Fruit fly (Drosophila melanogaster): ENCODE measurements around the gene Cds.

Cds gene

DNA sequence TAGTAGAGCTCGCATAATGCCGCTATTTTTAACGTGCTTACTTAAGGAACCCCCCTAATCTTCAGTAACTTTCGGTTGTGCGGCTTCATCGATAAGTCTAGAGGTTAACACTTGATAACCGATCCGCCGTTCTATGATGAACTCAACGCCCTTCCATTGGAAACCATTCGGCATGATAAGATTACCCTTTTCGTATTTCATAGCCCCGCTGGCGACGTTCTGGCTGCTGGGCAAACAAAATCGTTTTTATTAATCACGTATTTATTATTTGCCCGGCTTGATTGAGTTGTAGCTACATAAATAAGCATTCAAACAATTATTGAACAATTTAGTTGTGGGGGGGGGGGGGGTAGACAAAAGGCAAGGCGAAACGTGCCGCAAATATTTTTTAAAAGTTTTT, 34.0 kb upstream of the Cds start (continued):
- TF ChIP-seq tup (GFP tag; optimal IDR thresholded peaks at IDR 0.05) (no peak), psq (GFP tag; optimal IDR thresholded peaks at IDR 0.05) (no peak), CG17186 (GFP tag; optimal IDR thresholded peaks at IDR 0.05) (no peak), dpn (GFP tag; optimal IDR thresholded peaks at IDR 0.05) (no peak), CG13296 (GFP tag; optimal IDR thresholded peaks at IDR 0.05) (peak; percentile 71), CG1647 (GFP tag; optimal IDR thresholded peaks at IDR 0.05) (no peak), Neu2 (GFP tag; optimal IDR thresholded peaks at IDR 0.05; ENCODE audit: borderline replicate concordance) (no peak), ewg (GFP tag; optimal IDR thresholded peaks at IDR 0.05) (no peak), CG14667 (GFP tag; IDR thresholded peaks at IDR 0.05) (no peak), D19A (tag; optimal IDR thresholded peaks at IDR 0.05) (no peak), CG8944 (GFP tag; optimal IDR thresholded peaks at IDR 0.05) (no peak), sqz (GFP tag; optimal IDR thresholded peaks at IDR 0.05) (no peak), CG14965 (GFP tag; optimal IDR thresholded peaks at IDR 0.05; ENCODE audit: borderline replicate concordance) (no peak), zfh1 (GFP tag; IDR thresholded peaks at IDR 0.05) (no peak), jigr1 (GFP tag; IDR thresholded peaks at IDR 0.05) (no peak), CG12299 (tag; optimal IDR thresholded peaks at IDR 0.05) (no peak), CG10209 (GFP tag; optimal IDR thresholded peaks at IDR 0.05) (peak; percentile 15), CG12391 (tag; optimal IDR thresholded peaks at IDR 0.05) (no peak), chinmo (GFP tag; IDR thresholded peaks at IDR 0.05; ENCODE audit: partially characterized antibody) (no peak), GATAe (GFP tag; conservative IDR thresholded peaks at IDR 0.05) (peak; percentile 61; the same call in 1 of the 2 replicates), CG4820 (GFP tag; optimal IDR thresholded peaks at IDR 0.05) (no peak), Nf-YC (tag; optimal IDR thresholded peaks at IDR 0.05) (no peak), Vsx1 (GFP tag; optimal IDR thresholded peaks at IDR 0.05) (peak; percentile 53), CG4360 (GFP tag; IDR thresholded peaks at IDR 0.05) (no peak), CG8089 (GFP tag; optimal IDR thresholded peaks at IDR 0.05) (no peak), gsb (GFP tag; IDR thresholded peaks at IDR 0.05) (no peak), CG2120 (GFP tag; optimal IDR thresholded peaks at IDR 0.05) (no peak), dati (GFP tag; IDR thresholded peaks at IDR 0.05) (no peak), ara (GFP tag; IDR thresholded peaks at IDR 0.05) (no peak), Mad (GFP tag; optimal IDR thresholded peaks at IDR 0.05) (no peak), CG2199 (GFP tag; IDR thresholded peaks at IDR 0.05) (no peak), Hmx (GFP tag; optimal IDR thresholded peaks at IDR 0.05) (no peak), sima (GFP tag; optimal IDR thresholded peaks at IDR 0.05) (no peak), CG11723 (GFP tag; optimal IDR thresholded peaks at IDR 0.05) (no peak), ATbp (GFP tag; optimal IDR thresholded peaks at IDR 0.05) (no peak), CG13894 (tag; optimal IDR thresholded peaks at IDR 0.05) (peak; percentile 21), CG10979 (tag; optimal IDR thresholded peaks at IDR 0.05) (no peak), CG17802 (tag; optimal IDR thresholded peaks at IDR 0.05) (no peak), CG14050 (GFP tag; IDR thresholded peaks at IDR 0.05) (no peak), CG33213 (GFP tag; optimal IDR thresholded peaks at IDR 0.05) (no peak), CG1529 (GFP tag; optimal IDR thresholded peaks at IDR 0.05) (no peak), Atf-2 (GFP tag; optimal IDR thresholded peaks at IDR 0.05) (no peak), Ravus (GFP tag; IDR thresholded peaks at IDR 0.05) (no peak), CG12155 (GFP tag; optimal IDR thresholded peaks at IDR 0.05) (no peak), CG15269 (tag; optimal IDR thresholded peaks at IDR 0.05) (peak; percentile 44), Elba2 (GFP tag; optimal IDR thresholded peaks at IDR 0.05) (no peak), p53 (GFP tag; optimal IDR thresholded peaks at IDR 0.05) (no peak), CG2889 (GFP tag; IDR thresholded peaks at IDR 0.05) (no peak), CG7963 (GFP tag; IDR thresholded peaks at IDR 0.05; ENCODE audit: partially characterized antibody) (no peak), onecut (GFP tag; IDR thresholded peaks at IDR 0.05) (no peak), CG8765 (GFP tag; IDR thresholded peaks at IDR 0.05) (no peak), bbx (GFP tag; IDR thresholded peaks at IDR 0.05; ENCODE audit: partially characterized antibody) (no peak)
